Worm (Caenorhabditis elegans) whole organism, L2 larva: ENCODE results near the gene Y44A6D.7.

ENCODE experiments used
- R02D3.7 ChIP-seq: fragments of 150-350 bp; optimal IDR thresholded peaks from 2 replicates; lab custom pipeline; 2014; ENCODE audit warnings: missing biosample characterization, missing genetic modification characterization
- ZK546.5 ChIP-seq: sonication (generic microtip); optimal IDR thresholded peaks from 2 replicates; lab custom pipeline; 2017; ENCODE audit warnings: missing biosample characterization, missing genetic modification characterization
- ama-1 ChIP-seq: fragments of 150-350 bp; optimal IDR thresholded peaks from 2 replicates; lab custom pipeline; 2018; ENCODE audit warnings: inconsistent platforms
- ceh-82 ChIP-seq: fragments of 150-350 bp; optimal IDR thresholded peaks from 2 replicates; lab custom pipeline; 2014; ENCODE audit warnings: missing biosample characterization, missing genetic modification characterization
- elt-3 ChIP-seq: sonication (generic microtip); optimal IDR thresholded peaks from 2 replicates; lab custom pipeline; 2017; ENCODE audit warnings: missing biosample characterization, missing genetic modification characterization
- gmeb-1 ChIP-seq: fragments of 150-350 bp; optimal IDR thresholded peaks from 2 replicates; lab custom pipeline; 2014; ENCODE audit warnings: missing biosample characterization, missing genetic modification characterization
- lin-11 ChIP-seq: fragments of 150-350 bp; sonication (generic microtip); optimal IDR thresholded peaks from 2 replicates; lab custom pipeline; 2014; ENCODE audit warnings: missing biosample characterization, missing genetic modification characterization, inconsistent platforms, mixed read lengths
- lin-13 ChIP-seq: fragments of 150-350 bp; optimal IDR thresholded peaks from 2 replicates; lab custom pipeline; 2014; ENCODE audit warnings: missing biosample characterization, missing genetic modification reagents, missing genetic modification characterization
- lsy-2 ChIP-seq, 2 experiments: fragments of 150-350 bp in 1 of 2; sonication (generic microtip) in 1 of 2; optimal IDR thresholded peaks; 2 replicates each; lab custom pipeline; 2014 to 2017; ENCODE audit warnings: missing biosample characterization in 2 of 2, missing genetic modification characterization in 2 of 2
- nhr-10 ChIP-seq: sonication (generic microtip); optimal IDR thresholded peaks from 2 replicates; lab custom pipeline; 2017; ENCODE audit warnings: missing biosample characterization, missing genetic modification characterization
- nhr-6 ChIP-seq: fragments of 150-350 bp; optimal IDR thresholded peaks from 2 replicates; lab custom pipeline; 2014; ENCODE audit warnings: missing biosample characterization, missing genetic modification characterization
- nhr-77 ChIP-seq: fragments of 150-350 bp; optimal IDR thresholded peaks from 2 replicates; lab custom pipeline; 2014; ENCODE audit warnings: missing biosample characterization, missing genetic modification characterization
- skn-1 ChIP-seq: sonication (generic microtip); optimal IDR thresholded peaks from 2 replicates; lab custom pipeline; 2017; ENCODE audit warnings: missing biosample characterization, missing genetic modification characterization
- snpc-4 ChIP-seq: fragments of 150-350 bp; optimal IDR thresholded peaks from 2 replicates; lab custom pipeline; 2014; ENCODE audit warnings: missing biosample characterization, missing genetic modification characterization

- TF ChIP-seq skn-1 (tag; lab: Kevin White, UChicago) (no peak), lin-13 (GFP tag; lab: Kevin White, UChicago) (no peak), nhr-10 (tag; lab: Kevin White, UChicago) (no peak), ZK546.5 (tag; lab: Kevin White, UChicago) (no peak), snpc-4 (tag; lab: Kevin White, UChicago) (no peak), nhr-77 (tag; lab: Kevin White, UChicago) (no peak), ceh-82 (tag; lab: Kevin White, UChicago) (no peak), lsy-2 (tag; optimal IDR thresholded peaks at IDR 0.05; lab: Kevin White, UChicago) (peak; percentile 11 to 19), elt-3 (tag; lab: Kevin White, UChicago) (no peak), nhr-6 (tag; lab: Kevin White, UChicago) (no peak), ama-1 (no peak), R02D3.7 (tag; lab: Kevin White, UChicago) (no peak), gmeb-1 (tag; lab: Kevin White, UChicago) (no peak), lin-11 (tag; lab: Kevin White, UChicago) (no peak)
Measured at ce11 chrV:20785050-20785847, 29.3 kb upstream of the Y44A6D.7 start.
